Worm (Caenorhabditis elegans) whole organism, late embryonic: ENCODE measurements around the gene Y40B10A.11.

Experiments
- C08G9.2 ChIP-seq: sonication (generic microtip); optimal IDR thresholded peaks from 2 replicates; lab custom pipeline; 2016; ENCODE audit warnings: mild to moderate bottlenecking, missing genetic modification characterization, moderate library complexity, missing compliant biosample characterization
- K09A11.1 ChIP-seq: sonication (generic microtip); optimal IDR thresholded peaks from 2 replicates; lab custom pipeline; 2017; ENCODE audit warnings: antibody characterized with exemption, mild to moderate bottlenecking, missing genetic modification characterization, missing compliant biosample characterization; ENCODE audit not compliant: insufficient read depth
- Y22D7AL.16 ChIP-seq: sonication (generic microtip); optimal IDR thresholded peaks from 2 replicates; lab custom pipeline; 2016; ENCODE audit warnings: missing genetic modification characterization, missing compliant biosample characterization
- ceh-14 ChIP-seq: sonication (generic microtip); optimal IDR thresholded peaks from 2 replicates; lab custom pipeline; 2016; ENCODE audit warnings: missing genotype, missing genetic modification characterization, missing compliant biosample characterization
- ceh-18 ChIP-seq: sonication (generic microtip); optimal IDR thresholded peaks from 2 replicates; lab custom pipeline; 2016; ENCODE audit warnings: missing genetic modification characterization, missing compliant biosample characterization
- ceh-22 ChIP-seq: sonication (generic microtip); optimal IDR thresholded peaks from 2 replicates; lab custom pipeline; 2017; ENCODE audit warnings: missing biosample characterization, missing genetic modification characterization
- ceh-30 ChIP-seq: fragments of 150-350 bp; optimal IDR thresholded peaks from 2 replicates; lab custom pipeline; 2014; ENCODE audit warnings: missing biosample characterization, missing genetic modification characterization
- ceh-31 ChIP-seq: sonication (generic microtip); optimal IDR thresholded peaks from 2 replicates; lab custom pipeline; 2016; ENCODE audit warnings: missing genetic modification characterization, missing compliant biosample characterization
- ceh-34 ChIP-seq: sonication (generic microtip); optimal IDR thresholded peaks from 2 replicates; lab custom pipeline; 2016; ENCODE audit warnings: mild to moderate bottlenecking, missing genetic modification characterization, missing compliant biosample characterization
- ceh-45 ChIP-seq: fragments of 200-800 bp; sonication (Bioruptor generic); IDR thresholded peaks from 2 replicates; pipeline ENCODE4 v1.3.6; 2022; ENCODE audit warnings: missing genetic modification reagents, missing genetic modification characterization, missing compliant biosample characterization
- ceh-48 ChIP-seq: sonication (generic microtip); optimal IDR thresholded peaks from 2 replicates; lab custom pipeline; 2016; ENCODE audit warnings: missing genetic modification characterization, inconsistent platforms, missing compliant biosample characterization
- ceh-9 ChIP-seq: sonication (generic microtip); optimal IDR thresholded peaks from 2 replicates; lab custom pipeline; 2016; ENCODE audit warnings: mild to moderate bottlenecking, missing genetic modification characterization, inconsistent platforms, missing compliant biosample characterization
- dmd-4 ChIP-seq: sonication (generic microtip); optimal IDR thresholded peaks from 2 replicates; lab custom pipeline; 2016; ENCODE audit warnings: borderline replicate concordance, missing genetic modification characterization, missing compliant biosample characterization
- ets-4 ChIP-seq: sonication (generic microtip); optimal IDR thresholded peaks from 2 replicates; lab custom pipeline; 2016; ENCODE audit warnings: missing genetic modification characterization, missing compliant biosample characterization
- fax-1 ChIP-seq: sonication (generic microtip); optimal IDR thresholded peaks from 2 replicates; lab custom pipeline; 2016; ENCODE audit warnings: missing genotype, missing genetic modification characterization, missing compliant biosample characterization
- fkh-10 ChIP-seq: fragments of 150-350 bp; optimal IDR thresholded peaks from 2 replicates; lab custom pipeline; 2014; ENCODE audit warnings: missing biosample characterization, missing genetic modification reagents, missing genetic modification characterization
- fkh-6 ChIP-seq: sonication (generic microtip); optimal IDR thresholded peaks from 2 replicates; lab custom pipeline; 2016; ENCODE audit warnings: missing genetic modification characterization, missing compliant biosample characterization
- gmeb-2 ChIP-seq: sonication (generic microtip); optimal IDR thresholded peaks from 2 replicates; lab custom pipeline; 2016; ENCODE audit warnings: missing genetic modification characterization, inconsistent platforms, missing compliant biosample characterization
- hlh-15 ChIP-seq: sonication (generic microtip); optimal IDR thresholded peaks from 2 replicates; lab custom pipeline; 2016; ENCODE audit warnings: missing genetic modification characterization, missing compliant biosample characterization
- hlh-30 ChIP-seq: sonication (generic microtip); optimal IDR thresholded peaks from 2 replicates; lab custom pipeline; 2017; ENCODE audit warnings: antibody characterized with exemption, missing genetic modification characterization, missing compliant biosample characterization; ENCODE audit not compliant: insufficient read depth
- hlh-8 ChIP-seq: sonication (generic microtip); optimal IDR thresholded peaks from 2 replicates; lab custom pipeline; 2016; ENCODE audit warnings: missing genotype, missing genetic modification characterization, missing compliant biosample characterization
- lin-11 ChIP-seq: fragments of 200-800 bp; sonication (Bioruptor generic); optimal IDR thresholded peaks from 2 replicates; lab custom pipeline; 2018; ENCODE audit warnings: mild to moderate bottlenecking, missing genetic modification characterization, missing compliant biosample characterization
- mec-3 ChIP-seq: sonication (generic microtip); optimal IDR thresholded peaks from 2 replicates; lab custom pipeline; 2016; ENCODE audit warnings: borderline replicate concordance, missing genetic modification characterization, missing compliant biosample characterization
- npax-4 ChIP-seq: sonication (generic microtip); optimal IDR thresholded peaks from 2 replicates; lab custom pipeline; 2016; ENCODE audit warnings: missing genetic modification characterization, missing compliant biosample characterization
- odd-2 ChIP-seq: sonication (generic microtip); optimal IDR thresholded peaks from 2 replicates; lab custom pipeline; 2017; ENCODE audit warnings: antibody characterized with exemption, mild to moderate bottlenecking, missing genetic modification characterization, missing compliant biosample characterization
- pag-3 ChIP-seq: sonication (generic microtip); optimal IDR thresholded peaks from 2 replicates; lab custom pipeline; 2016; ENCODE audit warnings: missing compliant biosample characterization, missing genetic modification characterization, borderline replicate concordance
- pqm-1 ChIP-seq: sonication (generic microtip); optimal IDR thresholded peaks from 2 replicates; lab custom pipeline; 2016; ENCODE audit warnings: missing genetic modification characterization, missing compliant biosample characterization
- ref-2 ChIP-seq: sonication (generic microtip); optimal IDR thresholded peaks from 2 replicates; lab custom pipeline; 2016; ENCODE audit warnings: missing genetic modification characterization, missing compliant biosample characterization
- sox-4 ChIP-seq: sonication (generic microtip); optimal IDR thresholded peaks from 2 replicates; lab custom pipeline; 2017; ENCODE audit warnings: mild to moderate bottlenecking, missing genetic modification characterization, inconsistent platforms, missing compliant biosample characterization
- syd-9 ChIP-seq: sonication (generic microtip); optimal IDR thresholded peaks from 2 replicates; lab custom pipeline; 2016; ENCODE audit warnings: mild to moderate bottlenecking, missing genetic modification characterization, moderate library complexity, missing compliant biosample characterization
- tbx-7 ChIP-seq: sonication (generic microtip); optimal IDR thresholded peaks from 2 replicates; lab custom pipeline; 2016; ENCODE audit warnings: missing genotype, missing genetic modification characterization, missing compliant biosample characterization
- ttx-3 ChIP-seq: sonication (generic microtip); optimal IDR thresholded peaks from 2 replicates; lab custom pipeline; 2016; ENCODE audit warnings: missing genetic modification reagents, missing genetic modification characterization, missing compliant biosample characterization
- unc-86 ChIP-seq: sonication (generic microtip); optimal IDR thresholded peaks from 2 replicates; lab custom pipeline; 2016; ENCODE audit warnings: missing genetic modification characterization, missing compliant biosample characterization
- ztf-16 ChIP-seq: sonication (generic microtip); optimal IDR thresholded peaks from 2 replicates; lab custom pipeline; 2017; ENCODE audit warnings: missing genetic modification characterization, missing compliant biosample characterization

The Y40B10A.11 gene

ce11 chrV:2016428-2016827, 35.0 kb downstream of the Y40B10A.11 start, which contains the start of gene F59A7.2:
Gene F59A7.2, minus strand, starts transcription at chrV:2016528.
- TF ChIP-seq ceh-31 (tag; lab: Kevin White, UChicago) (no peak), K09A11.1 (no peak), C08G9.2 (tag; lab: Kevin White, UChicago) (no peak), hlh-8 (tag; lab: Kevin White, UChicago) (no peak), ceh-14 (tag; lab: Kevin White, UChicago) (no peak)

ce11 chrV:2013824-2014223, 37.6 kb downstream of the Y40B10A.11 start, which contains the start of gene F59A7.11:
Gene F59A7.11, minus strand, starts transcription at chrV:2013924.
- TF ChIP-seq sox-4 (tag; lab: Kevin White, UChicago) (no peak), pag-3 (no peak), K09A11.1 (no peak), hlh-15 (tag; lab: Kevin White, UChicago) (no peak), npax-4 (tag; lab: Kevin White, UChicago) (no peak), fkh-6 (tag; lab: Kevin White, UChicago) (no peak), ceh-45 (GFP tag; lab: Robert Waterston, UW) (no peak), fkh-10 (GFP tag; lab: Kevin White, UChicago) (no peak), tbx-7 (tag; lab: Kevin White, UChicago) (no peak), gmeb-2 (tag; lab: Kevin White, UChicago) (no peak), hlh-30 (tag; lab: Kevin White, UChicago) (no peak)

- TF ChIP-seq Y22D7AL.16 (tag; lab: Kevin White, UChicago) (no peak), ttx-3 (tag; lab: Kevin White, UChicago) (no peak), ceh-48 (tag; lab: Kevin White, UChicago) (no peak), ref-2 (tag; lab: Kevin White, UChicago) (no peak), ceh-14 (tag; lab: Kevin White, UChicago) (no peak), dmd-4 (tag; lab: Kevin White, UChicago) (no peak), ceh-34 (tag; lab: Kevin White, UChicago) (no peak), pqm-1 (no peak), fax-1 (tag; lab: Kevin White, UChicago) (no peak), ztf-16 (tag; lab: Kevin White, UChicago) (no peak), mec-3 (tag; lab: Kevin White, UChicago) (no peak), ceh-30 (tag; lab: Kevin White, UChicago) (no peak), ceh-18 (tag; lab: Kevin White, UChicago) (no peak), hlh-8 (tag; lab: Kevin White, UChicago) (no peak), ceh-9 (tag; lab: Kevin White, UChicago) (no peak), ceh-31 (tag; lab: Kevin White, UChicago) (no peak), odd-2 (no peak), unc-86 (no peak)
- TF ChIP-seq, all 69 proteins: peak for 0
Measured at ce11 chrV:2011777-2012176, 39.6 kb downstream of the Y40B10A.11 start, which contains the start of gene F59A7.7. Gene F59A7.7, plus strand, starts transcription at chrV:2012077.

ce11 chrV:2008412-2008811, 43.0 kb downstream of the Y40B10A.11 start:
- TF ChIP-seq lin-11 (tag; lab: Kevin White, UChicago): no peak
- TF ChIP-seq syd-9 (tag; lab: Kevin White, UChicago): no peak

ce11 chrV:2004659-2005058, 46.7 kb downstream of the Y40B10A.11 start, which contains the start of gene cysl-4:
Gene cysl-4, plus strand, starts transcription at chrV:2004959.
- TF ChIP-seq odd-2 (no peak), pqm-1 (no peak), ets-4 (tag; lab: Kevin White, UChicago) (no peak), K09A11.1 (no peak), dmd-4 (tag; lab: Kevin White, UChicago) (no peak), ceh-22 (tag; lab: Kevin White, UChicago) (no peak)
